Fruit fly (Drosophila melanogaster): ENCODE data around the gene foxo.

DNA sequence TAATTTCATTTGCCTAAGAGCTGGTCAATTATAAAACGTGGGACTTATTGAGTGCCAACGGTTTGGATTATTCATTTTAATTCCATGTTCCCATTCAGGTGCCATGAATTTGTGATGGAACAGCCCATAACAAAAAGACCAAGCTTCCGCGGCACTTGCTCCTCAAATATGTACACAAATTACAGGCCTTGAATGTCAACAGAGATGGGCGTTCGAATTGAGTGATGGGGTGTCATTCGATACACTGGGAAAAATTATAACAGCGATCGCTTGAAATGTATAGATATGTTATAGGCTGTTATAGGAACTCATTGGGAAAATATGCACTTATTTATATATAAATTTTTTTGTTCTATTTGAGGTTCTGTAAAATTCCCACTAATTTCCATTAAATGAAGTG lies 59.3 kb downstream of the foxo start:
- TF ChIP-seq CTCF (optimal IDR thresholded peaks at IDR 0.05) (no peak), CG8478 (optimal IDR thresholded peaks at IDR 0.05) (no peak)

Data from S2 (cell line).